Worm (Caenorhabditis elegans) whole organism, L2 larva: ENCODE results near the gene srd-8.

ENCODE experiments used
- C34F6.9 ChIP-seq: fragments of 150-350 bp; optimal IDR thresholded peaks from 2 replicates; lab custom pipeline; 2014; ENCODE audit warnings: missing biosample characterization, missing genetic modification characterization
- F13H6.1 ChIP-seq: sonication (generic microtip); optimal IDR thresholded peaks from 2 replicates; lab custom pipeline; 2016; ENCODE audit warnings: missing genetic modification characterization, missing compliant biosample characterization
- R02D3.7 ChIP-seq: fragments of 150-350 bp; optimal IDR thresholded peaks from 2 replicates; lab custom pipeline; 2014; ENCODE audit warnings: missing biosample characterization, missing genetic modification characterization
- Y55F3AM.14 ChIP-seq: fragments of 200-800 bp; sonication (Bioruptor generic); optimal IDR thresholded peaks from 2 replicates; lab custom pipeline; 2018; ENCODE audit warnings: mild to moderate bottlenecking, missing genetic modification characterization, missing compliant biosample characterization
- ZK546.5 ChIP-seq: sonication (generic microtip); optimal IDR thresholded peaks from 2 replicates; lab custom pipeline; 2017; ENCODE audit warnings: missing biosample characterization, missing genetic modification characterization
- alr-1 ChIP-seq: fragments of 150-350 bp; optimal IDR thresholded peaks from 2 replicates; lab custom pipeline; 2014; ENCODE audit warnings: missing biosample characterization, missing genetic modification characterization
- aly-2 ChIP-seq: fragments of 150-350 bp; optimal IDR thresholded peaks from 2 replicates; lab custom pipeline; 2014; ENCODE audit warnings: missing biosample characterization, missing genetic modification characterization
- ama-1 ChIP-seq: fragments of 150-350 bp; optimal IDR thresholded peaks from 2 replicates; lab custom pipeline; 2018; ENCODE audit warnings: inconsistent platforms
- blmp-1 ChIP-seq: sonication (generic microtip); optimal IDR thresholded peaks from 2 replicates; lab custom pipeline; 2017; ENCODE audit warnings: missing genetic modification characterization, mild to moderate bottlenecking, missing compliant biosample characterization, antibody characterized with exemption, moderate library complexity; ENCODE audit not compliant: insufficient read depth
- ceh-16 ChIP-seq: fragments of 150-350 bp; optimal IDR thresholded peaks from 2 replicates; lab custom pipeline; 2014; ENCODE audit warnings: missing biosample characterization, missing genetic modification characterization
- ceh-82 ChIP-seq: fragments of 150-350 bp; optimal IDR thresholded peaks from 2 replicates; lab custom pipeline; 2014; ENCODE audit warnings: missing biosample characterization, missing genetic modification characterization
- crh-2 ChIP-seq: sonication (generic microtip); optimal IDR thresholded peaks from 2 replicates; lab custom pipeline; 2017; ENCODE audit warnings: missing biosample characterization, missing genetic modification characterization
- dmd-4 ChIP-seq: sonication (generic microtip); optimal IDR thresholded peaks from 2 replicates; lab custom pipeline; 2017; ENCODE audit warnings: missing biosample characterization, missing genetic modification characterization
- egl-27 ChIP-seq: sonication (generic microtip); optimal IDR thresholded peaks from 3 replicates; lab custom pipeline; 2017; ENCODE audit warnings: missing biosample characterization, missing genetic modification reagents, missing genetic modification characterization
- elt-1 ChIP-seq: fragments of 150-350 bp; optimal IDR thresholded peaks from 2 replicates; lab custom pipeline; 2014; ENCODE audit warnings: missing biosample characterization, missing genetic modification characterization
- elt-3 ChIP-seq: sonication (generic microtip); optimal IDR thresholded peaks from 2 replicates; lab custom pipeline; 2017; ENCODE audit warnings: missing biosample characterization, missing genetic modification characterization
- fos-1 ChIP-seq: fragments of 150-350 bp; optimal IDR thresholded peaks from 2 replicates; lab custom pipeline; 2014; ENCODE audit warnings: missing biosample characterization, missing genetic modification characterization
- gmeb-1 ChIP-seq: fragments of 150-350 bp; optimal IDR thresholded peaks from 2 replicates; lab custom pipeline; 2014; ENCODE audit warnings: missing biosample characterization, missing genetic modification characterization
- lin-11 ChIP-seq: fragments of 150-350 bp; sonication (generic microtip); optimal IDR thresholded peaks from 2 replicates; lab custom pipeline; 2014; ENCODE audit warnings: missing biosample characterization, missing genetic modification characterization, inconsistent platforms, mixed read lengths
- lin-13 ChIP-seq: fragments of 150-350 bp; optimal IDR thresholded peaks from 2 replicates; lab custom pipeline; 2014; ENCODE audit warnings: missing biosample characterization, missing genetic modification reagents, missing genetic modification characterization
- lin-39 ChIP-seq: fragments of 150-350 bp; optimal IDR thresholded peaks from 2 replicates; lab custom pipeline; 2014; ENCODE audit warnings: missing biosample characterization, missing genetic modification reagents, missing genetic modification characterization
- lsy-2 ChIP-seq, 2 experiments: fragments of 150-350 bp in 1 of 2; sonication (generic microtip) in 1 of 2; optimal IDR thresholded peaks; 2 replicates each; lab custom pipeline; 2014 to 2017; ENCODE audit warnings: missing biosample characterization in 2 of 2, missing genetic modification characterization in 2 of 2
- mab-5 ChIP-seq: fragments of 150-350 bp; optimal IDR thresholded peaks from 2 replicates; lab custom pipeline; 2014; ENCODE audit warnings: missing biosample characterization, missing genetic modification characterization
- mbf-1 ChIP-seq: sonication (generic microtip); optimal IDR thresholded peaks from 2 replicates; lab custom pipeline; 2017; ENCODE audit warnings: missing biosample characterization, missing genetic modification characterization
- mdl-1 ChIP-seq, 2 experiments: fragments of 150-350 bp in 1 of 2; sonication (generic microtip) in 1 of 2; optimal IDR thresholded peaks; 2 replicates each; lab custom pipeline; 2017; ENCODE audit warnings: missing biosample characterization in 2 of 2, missing genetic modification characterization in 2 of 2
- nhr-10 ChIP-seq: sonication (generic microtip); optimal IDR thresholded peaks from 2 replicates; lab custom pipeline; 2017; ENCODE audit warnings: missing biosample characterization, missing genetic modification characterization
- nhr-11 ChIP-seq: fragments of 150-350 bp; optimal IDR thresholded peaks from 2 replicates; lab custom pipeline; 2014; ENCODE audit warnings: missing biosample characterization, missing genetic modification characterization
- nhr-12 ChIP-seq: fragments of 150-350 bp; optimal IDR thresholded peaks from 2 replicates; lab custom pipeline; 2014; ENCODE audit warnings: missing biosample characterization, missing genetic modification characterization
- nhr-129 ChIP-seq: fragments of 150-350 bp; optimal IDR thresholded peaks from 2 replicates; lab custom pipeline; 2014; ENCODE audit warnings: missing biosample characterization, missing genetic modification characterization
- nhr-21 ChIP-seq: fragments of 150-350 bp; optimal IDR thresholded peaks from 2 replicates; lab custom pipeline; 2014; ENCODE audit warnings: missing biosample characterization, missing genetic modification characterization
- nhr-23 ChIP-seq: fragments of 150-350 bp; optimal IDR thresholded peaks from 2 replicates; lab custom pipeline; 2014; ENCODE audit warnings: missing biosample characterization, missing genetic modification reagents, missing genetic modification characterization
- nhr-237 ChIP-seq: fragments of 150-350 bp; optimal IDR thresholded peaks from 2 replicates; lab custom pipeline; 2014; ENCODE audit warnings: missing biosample characterization, missing genetic modification characterization
- nhr-25 ChIP-seq: fragments of 150-350 bp; sonication (generic microtip); optimal IDR thresholded peaks from 3 replicates; lab custom pipeline; 2014; ENCODE audit warnings: missing biosample characterization, missing genetic modification characterization
- nhr-6 ChIP-seq: fragments of 150-350 bp; optimal IDR thresholded peaks from 2 replicates; lab custom pipeline; 2014; ENCODE audit warnings: missing biosample characterization, missing genetic modification characterization
- nhr-77 ChIP-seq: fragments of 150-350 bp; optimal IDR thresholded peaks from 2 replicates; lab custom pipeline; 2014; ENCODE audit warnings: missing biosample characterization, missing genetic modification characterization
- peb-1 ChIP-seq: fragments of 150-350 bp; optimal IDR thresholded peaks from 2 replicates; lab custom pipeline; 2014; ENCODE audit warnings: missing biosample characterization, missing genetic modification characterization
- sem-4 ChIP-seq: fragments of 150-350 bp; optimal IDR thresholded peaks from 2 replicates; lab custom pipeline; 2014; ENCODE audit warnings: missing biosample characterization, missing genetic modification reagents, missing genetic modification characterization
- skn-1 ChIP-seq: sonication (generic microtip); optimal IDR thresholded peaks from 2 replicates; lab custom pipeline; 2017; ENCODE audit warnings: missing biosample characterization, missing genetic modification characterization
- sma-3 ChIP-seq: sonication (generic microtip); optimal IDR thresholded peaks from 2 replicates; lab custom pipeline; 2016; ENCODE audit warnings: missing genetic modification reagents, missing genetic modification characterization, missing compliant biosample characterization
- sma-9 ChIP-seq, 2 experiments: fragments of 150-350 bp in 1 of 2; sonication (generic microtip) in 1 of 2; optimal IDR thresholded peaks; 2 replicates each; lab custom pipeline; 2014 to 2016; ENCODE audit warnings: missing genetic modification characterization in 2 of 2, mild to moderate bottlenecking in 1 of 2, missing biosample characterization in 1 of 2, missing compliant biosample characterization in 1 of 2, missing genetic modification reagents in 1 of 2, moderate library complexity in 1 of 2
- snpc-4 ChIP-seq: fragments of 150-350 bp; optimal IDR thresholded peaks from 2 replicates; lab custom pipeline; 2014; ENCODE audit warnings: missing biosample characterization, missing genetic modification characterization
- unc-39 ChIP-seq: fragments of 150-350 bp; optimal IDR thresholded peaks from 2 replicates; lab custom pipeline; 2014; ENCODE audit warnings: missing biosample characterization, missing genetic modification characterization
- unc-55 ChIP-seq: fragments of 150-350 bp; sonication (generic microtip); optimal IDR thresholded peaks from 3 replicates; lab custom pipeline; 2014; ENCODE audit warnings: missing biosample characterization, missing genetic modification reagents, missing genetic modification characterization
- unc-62 ChIP-seq: fragments of 150-350 bp; optimal IDR thresholded peaks from 2 replicates; lab custom pipeline; 2014; ENCODE audit warnings: missing biosample characterization, missing genetic modification reagents, missing genetic modification characterization
- zag-1 ChIP-seq: fragments of 150-350 bp; optimal IDR thresholded peaks from 2 replicates; lab custom pipeline; 2014; ENCODE audit warnings: missing biosample characterization, missing genetic modification characterization
- ztf-1 ChIP-seq: fragments of 200-800 bp; sonication (Bioruptor generic); conservative IDR thresholded peaks from 2 replicates; pipeline ENCODE4 v1.3.6; 2022; ENCODE audit warnings: missing genetic modification characterization, missing compliant biosample characterization
- ztf-11 ChIP-seq: sonication (generic microtip); optimal IDR thresholded peaks from 2 replicates; lab custom pipeline; 2017; ENCODE audit warnings: missing biosample characterization, missing genetic modification characterization
- ztf-4 ChIP-seq: fragments of 150-350 bp; optimal IDR thresholded peaks from 2 replicates; lab custom pipeline; 2014; ENCODE audit warnings: missing biosample characterization, missing genetic modification characterization

Gene srd-8

DNA sequence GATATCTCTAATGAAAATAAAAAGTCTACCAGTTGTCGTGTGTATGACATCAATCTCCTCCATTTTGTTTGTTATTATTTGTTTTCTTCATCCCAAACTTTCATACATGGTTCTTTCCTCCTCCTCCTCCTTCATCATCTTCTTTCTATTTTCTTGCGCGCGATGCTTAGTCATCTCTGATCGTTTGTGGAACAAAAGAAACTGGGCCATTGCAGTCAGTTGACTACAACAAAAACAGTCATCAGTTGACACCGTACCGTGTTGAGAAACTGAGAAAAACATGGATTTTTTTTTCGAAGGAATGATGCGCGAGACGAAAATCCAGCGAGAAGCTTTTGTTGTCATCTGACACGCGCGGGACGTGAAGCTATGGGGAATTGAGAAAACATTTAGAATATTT is 40.2 kb downstream of the srd-8 start (continued):
- no peak for TF ChIP-seq ceh-82 (tag; lab: Kevin White, UChicago)
- no peak for TF ChIP-seq ztf-11 (tag; lab: Kevin White, UChicago)
- no peak for TF ChIP-seq nhr-6 (tag; lab: Kevin White, UChicago)
- TF ChIP-seq lin-39 (tag; lab: Kevin White, UChicago), result no peak
- TF ChIP-seq, all 48 proteins: peak for 6

DNA sequence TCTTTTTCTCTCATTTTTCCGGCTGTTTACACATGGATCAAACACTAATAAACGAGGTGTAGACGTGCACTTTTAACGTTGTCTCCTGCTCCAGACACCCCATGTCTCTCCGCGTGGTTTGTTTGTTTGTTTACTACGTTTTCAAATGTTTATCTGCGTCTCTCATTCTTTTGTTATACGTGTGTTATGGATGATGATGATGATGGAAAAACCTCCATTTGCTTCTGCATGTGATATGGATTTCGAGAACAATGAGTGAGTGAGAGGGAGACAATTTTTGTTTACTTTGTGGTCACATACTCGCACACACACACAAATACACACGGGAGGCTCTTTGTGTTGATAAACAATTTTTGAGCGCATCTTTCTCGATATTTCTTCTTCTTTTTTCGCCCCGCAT is 40.9 kb downstream of the srd-8 start:
- no peak for TF ChIP-seq ceh-16 (tag; lab: Kevin White, UChicago)
- TF ChIP-seq skn-1 (tag; lab: Kevin White, UChicago), result peak; percentile 75
- peak; percentile 41 for TF ChIP-seq fos-1
- no peak for TF ChIP-seq ZK546.5 (tag; lab: Kevin White, UChicago)
- TF ChIP-seq elt-3 (tag; lab: Kevin White, UChicago), result no peak
- TF ChIP-seq nhr-237 (tag; lab: Kevin White, UChicago), result no peak
- TF ChIP-seq F13H6.1 (tag; lab: Kevin White, UChicago), result peak; percentile 97
- peak; percentile 70 for TF ChIP-seq zag-1
- TF ChIP-seq nhr-25 (tag; lab: Kevin White, UChicago), result peak; percentile 8
- TF ChIP-seq nhr-11 (tag; lab: Kevin White, UChicago), result no peak
- no peak for TF ChIP-seq lin-13 (GFP tag; lab: Kevin White, UChicago)
- TF ChIP-seq peb-1 (tag; lab: Kevin White, UChicago), result no peak
- peak; percentile 76 for TF ChIP-seq Y55F3AM.14 (GFP tag; lab: Kevin White, UChicago)
- TF ChIP-seq lin-11, result peak; percentile 61
- TF ChIP-seq nhr-12 (tag; lab: Kevin White, UChicago), result no peak
- TF ChIP-seq aly-2 (tag; lab: Kevin White, UChicago), result no peak
- no peak for TF ChIP-seq unc-62 (GFP tag; lab: Kevin White, UChicago)
- TF ChIP-seq mdl-1 (tag; optimal IDR thresholded peaks at IDR 0.05; lab: Kevin White, UChicago), result peak; percentile 6 to 79
- no peak for TF ChIP-seq blmp-1 (tag; lab: Kevin White, UChicago)
- TF ChIP-seq ceh-82 (tag; lab: Kevin White, UChicago), result no peak
- peak; percentile 49 for TF ChIP-seq sem-4 (tag; lab: Kevin White, UChicago)
- TF ChIP-seq lin-39 (tag; lab: Kevin White, UChicago), result no peak
- no peak for TF ChIP-seq elt-1
- no peak for TF ChIP-seq mab-5
- peak; percentile 95 for TF ChIP-seq alr-1 (tag; lab: Kevin White, UChicago)
- peak; percentile 78 for TF ChIP-seq nhr-6 (tag; lab: Kevin White, UChicago)
- no peak for TF ChIP-seq nhr-23 (tag; lab: Kevin White, UChicago)
- TF ChIP-seq ztf-4, result peak; percentile 81
- peak; percentile 5 for TF ChIP-seq gmeb-1 (tag; lab: Kevin White, UChicago)
- no peak for TF ChIP-seq ztf-1
- peak in 1 of 2 experiments; percentile 90 for TF ChIP-seq lsy-2 (tag; optimal IDR thresholded peaks at IDR 0.05; lab: Kevin White, UChicago)
- TF ChIP-seq unc-39 (tag; lab: Kevin White, UChicago), result no peak
- TF ChIP-seq ztf-11 (tag; lab: Kevin White, UChicago), result no peak
- peak; percentile 51 for TF ChIP-seq sma-3
- peak; percentile 97 for TF ChIP-seq nhr-129 (tag; lab: Kevin White, UChicago)
- TF ChIP-seq nhr-21 (tag; lab: Kevin White, UChicago), result peak; percentile 77
- TF ChIP-seq snpc-4 (tag; lab: Kevin White, UChicago), result peak; percentile 13
- no peak for TF ChIP-seq R02D3.7 (tag; lab: Kevin White, UChicago)
- peak; percentile 88 for TF ChIP-seq egl-27 (tag; lab: Kevin White, UChicago)
- peak; percentile 92 for TF ChIP-seq C34F6.9
- TF ChIP-seq nhr-77 (tag; lab: Kevin White, UChicago), result no peak
- TF ChIP-seq crh-2 (tag; lab: Kevin White, UChicago), result peak; percentile 92
- no peak for TF ChIP-seq nhr-10
- peak; percentile 94 for TF ChIP-seq sma-9 (GFP tag; optimal IDR thresholded peaks at IDR 0.05; lab: Kevin White, UChicago)
- TF ChIP-seq sma-9 (tag; optimal IDR thresholded peaks at IDR 0.05; lab: Kevin White, UChicago), result no peak
- peak; percentile 74 for TF ChIP-seq unc-55 (GFP tag; lab: Kevin White, UChicago)
- no peak for TF ChIP-seq dmd-4 (tag; lab: Kevin White, UChicago)
- no peak for TF ChIP-seq mbf-1
- peak; percentile 32 for TF ChIP-seq ama-1 (lab: Kevin White, UChicago)
- TF ChIP-seq, all 48 proteins: peak for 24
